Worm (Caenorhabditis elegans): ENCODE data around the gene grd-6.

- TF ChIP-seq dao-5 (tag; optimal IDR thresholded peaks at IDR 0.05), result no peak
- TF ChIP-seq him-1 (tag; optimal IDR thresholded peaks at IDR 0.05), result no peak
Measured at ce11 chrV:9194055-9194454, 27.6 kb upstream of the grd-6 start.
